Fruit fly (Drosophila melanogaster) whole organism, prepupa: Measurements from ENCODE around the gene Aos1.

Source experiments
- Blimp-1 ChIP-seq: fragments of 200-800 bp; sonication (Bioruptor generic); optimal IDR thresholded peaks from 3 replicates; lab custom pipeline; 2017; ENCODE audit warnings: missing biosample characterization, missing genetic modification characterization, mild to moderate bottlenecking, moderate library complexity, missing genetic modification reagents
- CG10631 ChIP-seq: fragments of 200-800 bp; sonication (Bioruptor generic); optimal IDR thresholded peaks from 2 replicates; lab custom pipeline; 2016; ENCODE audit warnings: missing biosample characterization, missing genetic modification characterization
- CG11762 ChIP-seq: fragments of 200-800 bp; sonication (Bioruptor generic); optimal IDR thresholded peaks from 3 replicates; lab custom pipeline; 2016; ENCODE audit warnings: missing biosample characterization, missing genetic modification characterization; ENCODE audit not compliant: insufficient read depth
- CG11902 ChIP-seq: fragments of 200-800 bp; sonication (Bioruptor generic); optimal IDR thresholded peaks from 3 replicates; lab custom pipeline; 2016; ENCODE audit warnings: missing biosample characterization, missing genetic modification characterization
- CG1621 ChIP-seq: fragments of 200-800 bp; sonication (Bioruptor generic); optimal IDR thresholded peaks from 3 replicates; lab custom pipeline; 2018; ENCODE audit warnings: missing biosample characterization, mild to moderate bottlenecking, missing genetic modification characterization
- CG16779 ChIP-seq: fragments of 200-800 bp; sonication (Bioruptor generic); optimal IDR thresholded peaks from 3 replicates; lab custom pipeline; 2017; ENCODE audit warnings: missing biosample characterization, mild to moderate bottlenecking, missing genetic modification characterization
- CG3032 ChIP-seq: fragments of 200-800 bp; optimal IDR thresholded peaks from 2 replicates; lab custom pipeline; 2019; ENCODE audit warnings: missing biosample characterization, mild to moderate bottlenecking, missing genetic modification characterization, moderate library complexity
- CG31627 ChIP-seq: fragments of 200-800 bp; sonication (Bioruptor generic); optimal IDR thresholded peaks from 3 replicates; lab custom pipeline; 2016; ENCODE audit warnings: missing biosample characterization, missing genetic modification characterization
- CG34406 ChIP-seq: fragments of 200-800 bp; sonication (Bioruptor generic); optimal IDR thresholded peaks from 3 replicates; lab custom pipeline; 2016; ENCODE audit warnings: missing biosample characterization, missing genetic modification characterization
- CG3919 ChIP-seq: fragments of 200-800 bp; sonication (Bioruptor generic); optimal IDR thresholded peaks from 3 replicates; lab custom pipeline; 2016; ENCODE audit warnings: missing biosample characterization, missing genetic modification characterization
- CG6163 ChIP-seq: fragments of 200-800 bp; sonication (Bioruptor generic); IDR thresholded peaks from 3 replicates; pipeline ENCODE4 v1.3.6; 2022; ENCODE audit warnings: missing biosample characterization, missing genetic modification characterization
- CG6808 ChIP-seq: fragments of 200-800 bp; sonication (Bioruptor generic); optimal IDR thresholded peaks from 3 replicates; lab custom pipeline; 2017; ENCODE audit warnings: missing biosample characterization, missing genetic modification characterization, mild to moderate bottlenecking, moderate library complexity, missing genetic modification reagents
- CG8119 ChIP-seq: fragments of 200-800 bp; sonication (Bioruptor generic); IDR thresholded peaks from 3 replicates; pipeline ENCODE4 v1.3.6; 2022; ENCODE audit warnings: missing biosample characterization, missing genetic modification characterization
- Eip78C ChIP-seq: fragments of 200-800 bp; sonication (Bioruptor generic); peaks from one replicate; lab custom pipeline; 2016; ENCODE audit warnings: missing biosample characterization, missing genetic modification characterization
- Eip93F ChIP-seq: fragments of 200-800 bp; sonication (Bioruptor generic); optimal IDR thresholded peaks from 2 replicates; lab custom pipeline; 2016; ENCODE audit warnings: missing biosample characterization, mild to moderate bottlenecking, missing genetic modification characterization
- Ets21C ChIP-seq: fragments of 200-800 bp; sonication (Bioruptor generic); optimal IDR thresholded peaks from 3 replicates; lab custom pipeline; 2016; ENCODE audit warnings: missing biosample characterization, missing genetic modification characterization
- Ets96B ChIP-seq: fragments of 200-800 bp; optimal IDR thresholded peaks from 2 replicates; lab custom pipeline; 2019; ENCODE audit warnings: missing biosample characterization, mild to moderate bottlenecking, missing genetic modification characterization, moderate library complexity
- Hr38 ChIP-seq: sonication (Bioruptor generic); optimal IDR thresholded peaks from 2 replicates; lab custom pipeline; 2016; ENCODE audit warnings: missing biosample characterization, missing genetic modification characterization
- Hr39 ChIP-seq: fragments of 200-800 bp; sonication (Bioruptor generic); optimal IDR thresholded peaks from 2 replicates; lab custom pipeline; 2016; ENCODE audit warnings: missing biosample characterization, missing genetic modification characterization
- Lpt ChIP-seq: fragments of 200-800 bp; sonication (Bioruptor generic); optimal IDR thresholded peaks from 3 replicates; lab custom pipeline; 2016; ENCODE audit warnings: missing biosample characterization, missing genetic modification characterization
- OdsH ChIP-seq: fragments of 200-800 bp; sonication (Bioruptor generic); optimal IDR thresholded peaks from 3 replicates; lab custom pipeline; 2016; ENCODE audit warnings: missing biosample characterization, missing genetic modification characterization
- Smox ChIP-seq: fragments of 200-800 bp; sonication (Bioruptor generic); optimal IDR thresholded peaks from 3 replicates; lab custom pipeline; 2016; ENCODE audit warnings: missing biosample characterization, missing genetic modification characterization
- Sox14 ChIP-seq: fragments of 200-800 bp; sonication (Bioruptor generic); optimal IDR thresholded peaks from 3 replicates; lab custom pipeline; 2016; ENCODE audit warnings: missing biosample characterization, missing genetic modification characterization
- Sox15 ChIP-seq: fragments of 200-800 bp; sonication (Bioruptor generic); optimal IDR thresholded peaks from 3 replicates; lab custom pipeline; 2016; ENCODE audit warnings: missing biosample characterization, missing genetic modification characterization
- achi ChIP-seq: fragments of 200-800 bp; sonication (Bioruptor generic); optimal IDR thresholded peaks from 3 replicates; lab custom pipeline; 2016; ENCODE audit warnings: missing biosample characterization, missing genetic modification characterization
- acj6 ChIP-seq: fragments of 200-800 bp; sonication (Bioruptor generic); optimal IDR thresholded peaks from 3 replicates; lab custom pipeline; 2016; ENCODE audit warnings: missing biosample characterization, missing genetic modification characterization
- cyc ChIP-seq: fragments of 200-800 bp; sonication (Bioruptor generic); optimal IDR thresholded peaks from 3 replicates; lab custom pipeline; 2016; ENCODE audit warnings: missing biosample characterization, missing genetic modification characterization
- dac ChIP-seq: fragments of 200-800 bp; sonication (Bioruptor generic); optimal IDR thresholded peaks from 2 replicates; lab custom pipeline; 2017; ENCODE audit warnings: missing biosample characterization, mild to moderate bottlenecking, missing genetic modification characterization
- dsx ChIP-seq: fragments of 200-800 bp; optimal IDR thresholded peaks from 3 replicates; lab custom pipeline; 2019; ENCODE audit warnings: missing biosample characterization, mild to moderate bottlenecking, missing genetic modification characterization, moderate library complexity; ENCODE audit not compliant: poor library complexity, severe bottlenecking
- esn ChIP-seq: fragments of 200-800 bp; sonication (Bioruptor generic); optimal IDR thresholded peaks from 2 replicates; lab custom pipeline; 2016; ENCODE audit warnings: missing biosample characterization, mild to moderate bottlenecking, missing genetic modification characterization, moderate library complexity
- fd59A ChIP-seq: fragments of 200-800 bp; sonication (Bioruptor generic); optimal IDR thresholded peaks from 2 replicates; lab custom pipeline; 2017; ENCODE audit warnings: missing biosample characterization, mild to moderate bottlenecking, missing genetic modification characterization, missing genetic modification reagents
- fd85E ChIP-seq: fragments of 200-800 bp; sonication (Bioruptor generic); optimal IDR thresholded peaks from 3 replicates; lab custom pipeline; 2016; ENCODE audit warnings: missing biosample characterization, missing genetic modification characterization
- fkh ChIP-seq: fragments of 200-800 bp; sonication (Bioruptor generic); optimal IDR thresholded peaks from 3 replicates; lab custom pipeline; 2017; ENCODE audit warnings: missing biosample characterization, mild to moderate bottlenecking, missing genetic modification characterization, moderate library complexity
- lz ChIP-seq: fragments of 200-800 bp; sonication (Bioruptor generic); optimal IDR thresholded peaks from 3 replicates; lab custom pipeline; 2016; ENCODE audit warnings: missing biosample characterization, missing genetic modification characterization
- net ChIP-seq: fragments of 200-800 bp; sonication (Bioruptor generic); optimal IDR thresholded peaks from 3 replicates; lab custom pipeline; 2016; ENCODE audit warnings: missing biosample characterization, missing genetic modification characterization
- pdm3 ChIP-seq: fragments of 200-800 bp; sonication (Bioruptor generic); optimal IDR thresholded peaks from 3 replicates; lab custom pipeline; 2016; ENCODE audit warnings: missing biosample characterization, missing genetic modification characterization
- spab ChIP-seq: fragments of 200-800 bp; sonication (Bioruptor generic); optimal IDR thresholded peaks from 2 replicates; lab custom pipeline; 2017; ENCODE audit warnings: missing biosample characterization, mild to moderate bottlenecking, missing genetic modification characterization, missing genetic modification reagents
- ss ChIP-seq, 2 experiments: fragments of 200-800 bp; sonication (Bioruptor generic); optimal IDR thresholded peaks; 2 replicates in 1 of 2; 3 replicates in 1 of 2; lab custom pipeline; 2017 to 2018; ENCODE audit warnings: mild to moderate bottlenecking in 2 of 2, missing biosample characterization in 2 of 2, missing genetic modification characterization in 2 of 2, moderate library complexity in 1 of 2
- topi ChIP-seq: fragments of 200-800 bp; sonication (Bioruptor generic); optimal IDR thresholded peaks from 3 replicates; lab custom pipeline; 2016; ENCODE audit warnings: missing biosample characterization, missing genetic modification characterization
- vri ChIP-seq: fragments of 200-800 bp; sonication (Bioruptor generic); optimal IDR thresholded peaks from 3 replicates; lab custom pipeline; 2016; ENCODE audit warnings: missing biosample characterization, mild to moderate bottlenecking, missing genetic modification characterization

Aos1 gene

DNA sequence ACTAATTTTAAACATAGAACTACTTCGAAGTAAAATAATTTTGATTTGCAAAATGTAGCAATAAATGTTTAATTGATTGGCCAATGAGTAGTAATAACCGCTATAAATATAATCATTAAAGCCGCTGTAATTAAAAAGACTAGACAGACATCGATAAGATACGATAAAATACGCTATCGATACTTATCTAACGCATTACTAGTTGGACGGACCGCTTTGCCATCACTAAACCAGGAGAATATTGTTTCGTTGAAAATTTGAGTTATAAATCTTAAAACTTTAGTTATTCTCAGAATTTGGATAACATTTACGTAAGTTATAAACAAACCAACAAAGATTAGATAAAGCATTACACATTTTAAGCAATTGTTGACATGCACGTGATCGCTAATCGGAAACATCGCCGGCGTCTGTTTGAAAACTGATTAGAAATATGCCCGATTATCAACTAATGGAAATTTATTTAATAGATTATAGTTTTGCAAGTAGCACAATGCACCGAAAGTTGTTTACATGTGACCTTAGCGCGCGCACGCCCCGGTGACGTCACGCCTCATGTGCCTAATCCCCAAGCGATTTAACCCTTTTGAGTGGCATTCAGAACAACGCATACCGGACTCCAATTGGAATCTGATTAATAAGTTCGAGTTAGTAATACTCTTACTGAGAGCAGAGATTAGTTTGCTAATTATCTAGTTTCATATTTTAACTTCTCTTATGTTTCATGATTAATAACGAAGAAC, 6.0 kb upstream of the Aos1 start, which contains the start of gene Desat1:
Gene Desat1 (plus strand): TSS at position 200 of the 743 bp plus-strand sequence.
- TF ChIP-seq esn (GFP tag; lab: Kevin White, UChicago) = peak; percentile 43
- TF ChIP-seq CG6808 (GFP tag; lab: Kevin White, UChicago) = no peak
- no peak for TF ChIP-seq CG10631 (GFP tag; lab: Kevin White, UChicago)
- TF ChIP-seq Eip78C (GFP tag; lab: Kevin White, UChicago) = peak; percentile 66

DNA sequence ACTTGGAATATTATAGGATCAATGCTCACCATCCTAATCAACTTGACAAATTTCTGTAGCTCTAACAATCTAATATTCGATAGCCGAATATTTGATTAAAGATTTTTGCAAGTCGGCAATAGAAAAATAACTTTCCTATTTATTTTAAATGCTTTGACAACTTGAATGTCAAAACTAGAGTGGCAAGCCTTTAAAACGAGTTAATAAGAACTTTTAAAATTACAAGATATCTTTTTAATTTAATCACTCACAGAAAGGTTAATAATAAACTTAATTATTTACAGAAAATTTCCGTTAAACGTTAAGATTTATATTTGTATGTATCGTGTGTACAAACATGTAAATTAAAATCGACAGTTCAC, 5.4 kb upstream of the Aos1 start, which contains the start of the genes CG17207 and CG46427:
Gene CG17207 (minus strand): TSS at position 101 of the 362 bp plus-strand sequence.
Gene CG46427 (minus strand): TSS at position 101 of the 362 bp plus-strand sequence.
- TF ChIP-seq CG3032 (tag; lab: Kevin White, UChicago) = no peak
- no peak for TF ChIP-seq OdsH
- no peak for TF ChIP-seq ss (GFP tag; optimal IDR thresholded peaks at IDR 0.05; lab: Kevin White, UChicago)
- no peak for TF ChIP-seq spab (GFP tag; lab: Kevin White, UChicago)
- TF ChIP-seq Ets21C (GFP tag; lab: Kevin White, UChicago) = no peak
- TF ChIP-seq CG8119 (GFP tag; lab: Robert Waterston, UW) = no peak
- no peak for TF ChIP-seq CG6808 (GFP tag; lab: Kevin White, UChicago)
- TF ChIP-seq CG11762 (GFP tag; lab: Kevin White, UChicago) = no peak
- no peak for TF ChIP-seq CG31627
- no peak for TF ChIP-seq CG11902 (GFP tag; lab: Kevin White, UChicago)

DNA sequence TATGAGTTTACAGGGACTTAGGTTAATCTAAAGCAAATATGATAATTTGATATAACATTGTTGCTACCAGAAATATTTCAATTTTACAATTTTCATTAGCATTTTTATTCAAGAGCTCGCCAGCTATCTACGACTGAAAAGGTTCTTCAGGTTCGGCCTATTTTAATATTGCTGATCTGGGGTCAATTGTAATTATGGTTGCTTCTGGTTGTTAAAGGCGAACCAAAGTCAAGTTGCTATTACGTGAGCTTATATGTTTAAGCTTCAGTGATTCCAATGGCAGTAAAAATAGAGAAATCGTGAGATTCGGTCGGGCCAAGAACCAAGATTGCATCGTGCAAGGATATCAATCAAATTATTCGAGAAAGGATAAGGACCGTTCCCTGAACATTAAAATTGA, 2.3 kb upstream of the Aos1 start, which contains the start of gene Desat2:
Gene Desat2 (plus strand): TSS at position 301 of the 400 bp plus-strand sequence.
- TF ChIP-seq CG16779 (tag; lab: Kevin White, UChicago) = no peak
- no peak for TF ChIP-seq Blimp-1 (GFP tag; lab: Kevin White, UChicago)
- no peak for TF ChIP-seq esn (GFP tag; lab: Kevin White, UChicago)
- TF ChIP-seq CG11902 (GFP tag; lab: Kevin White, UChicago) = no peak
- no peak for TF ChIP-seq Ets96B
- no peak for TF ChIP-seq Hr38 (GFP tag; lab: Kevin White, UChicago)
- TF ChIP-seq CG3919 = no peak
- no peak for TF ChIP-seq fd59A (GFP tag; lab: Kevin White, UChicago)
- TF ChIP-seq CG6163 (GFP tag; lab: Robert Waterston, UW) = no peak
- TF ChIP-seq CG8119 (GFP tag; lab: Robert Waterston, UW) = no peak
- no peak for TF ChIP-seq net
- TF ChIP-seq CG11762 (GFP tag; lab: Kevin White, UChicago) = no peak
- no peak for TF ChIP-seq acj6 (GFP tag; lab: Kevin White, UChicago)
- TF ChIP-seq vri (GFP tag; lab: Kevin White, UChicago) = no peak
- TF ChIP-seq Lpt (GFP tag; lab: Kevin White, UChicago) = no peak
- TF ChIP-seq cyc = no peak
- no peak for TF ChIP-seq spab (GFP tag; lab: Kevin White, UChicago)
- TF ChIP-seq Eip78C (GFP tag; lab: Kevin White, UChicago) = no peak
- no peak for TF ChIP-seq fd85E (GFP tag; lab: Kevin White, UChicago)
- TF ChIP-seq achi (GFP tag; lab: Kevin White, UChicago) = no peak

DNA sequence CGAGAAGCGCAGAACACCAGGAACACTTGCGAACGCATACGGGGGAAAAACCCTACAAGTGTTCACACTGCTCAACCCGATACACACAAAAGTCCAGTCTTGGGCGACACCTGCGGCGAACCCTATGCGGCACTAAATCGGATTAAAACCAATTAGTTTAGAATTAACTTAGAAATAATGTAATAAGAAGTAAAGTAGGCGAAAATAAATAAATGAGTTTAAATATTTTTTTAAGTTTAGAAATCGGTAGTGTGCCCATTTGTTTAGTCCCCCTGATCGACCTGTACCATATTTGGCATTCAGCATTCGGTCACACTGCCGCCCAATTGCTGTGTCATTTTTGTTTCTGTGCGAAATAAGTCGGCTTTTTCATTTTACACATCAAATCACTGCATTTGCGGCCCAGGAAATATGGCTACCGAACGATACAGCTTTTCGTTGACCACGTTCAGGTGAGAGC, 2.6 kb downstream of the Aos1 start, which contains the start of gene Prosalpha2:
Gene Prosalpha2 (plus strand): TSS at position 292 of the 460 bp plus-strand sequence.
- TF ChIP-seq spab (GFP tag; lab: Kevin White, UChicago) (no peak), Hr39 (GFP tag; lab: Kevin White, UChicago) (no peak), pdm3 (GFP tag; lab: Kevin White, UChicago) (no peak), CG3032 (tag; lab: Kevin White, UChicago) (no peak), CG10631 (GFP tag; lab: Kevin White, UChicago) (no peak), CG1621 (no peak), OdsH (no peak), fd59A (GFP tag; lab: Kevin White, UChicago) (no peak), dac (GFP tag; lab: Kevin White, UChicago) (no peak), Sox14 (GFP tag; lab: Kevin White, UChicago) (peak; percentile 48), Sox15 (GFP tag; lab: Kevin White, UChicago) (no peak), CG3919 (no peak), Ets21C (GFP tag; lab: Kevin White, UChicago) (no peak), achi (GFP tag; lab: Kevin White, UChicago) (no peak), Eip93F (GFP tag; lab: Kevin White, UChicago) (no peak), topi (GFP tag; lab: Kevin White, UChicago) (peak; percentile 29), lz (GFP tag; lab: Kevin White, UChicago) (peak; percentile 22), CG6163 (GFP tag; lab: Robert Waterston, UW) (peak; percentile 40; the same call in 1 of the 3 replicates), Ets96B (peak; percentile 33), CG31627 (peak; percentile 19), CG34406 (GFP tag; lab: Kevin White, UChicago) (peak; percentile 16), cyc (peak; percentile 23), esn (GFP tag; lab: Kevin White, UChicago) (peak; percentile 22), Smox (GFP tag; lab: Kevin White, UChicago) (no peak), fkh (GFP tag; lab: Kevin White, UChicago) (no peak), dsx (GFP tag; lab: Kevin White, UChicago) (peak; percentile 18), CG6808 (GFP tag; lab: Kevin White, UChicago) (no peak)
